Fruit fly (Drosophila melanogaster): ENCODE data around the gene dpr5.

The dpr5 gene

dm6 chr3R:11542899-11543619 is 43.3 kb downstream of the dpr5 start, which contains the start of gene dpr4:
Gene dpr4, minus strand, starts transcription at chr3R:11542949.
- no peak for TF ChIP-seq CG17801 (GFP tag; optimal IDR thresholded peaks at IDR 0.05; ENCODE audit: partially characterized antibody)

dm6 chr3R:11544150-11544549 is 44.4 kb downstream of the dpr5 start:
- no peak for TF ChIP-seq CG17801 (GFP tag; optimal IDR thresholded peaks at IDR 0.05; ENCODE audit: partially characterized antibody)

- TF ChIP-seq CG17801 (GFP tag; optimal IDR thresholded peaks at IDR 0.05; ENCODE audit: partially characterized antibody), result no peak
These were observed 51.3 kb downstream of the dpr5 start for dm6 chr3R:11551071-11551470.

- no peak for TF ChIP-seq CG17801 (GFP tag; optimal IDR thresholded peaks at IDR 0.05; ENCODE audit: partially characterized antibody)
These were observed 54.1 kb downstream of the dpr5 start, which contains the start of gene CG14708 for dm6 chr3R:11553845-11554244. Gene CG14708, plus strand, starts transcription at chr3R:11554145.

dm6 chr3R:11554982-11555381 is 55.2 kb downstream of the dpr5 start:
- no peak for TF ChIP-seq CG17801 (GFP tag; optimal IDR thresholded peaks at IDR 0.05; ENCODE audit: partially characterized antibody)
